Fruit fly (Drosophila melanogaster) whole organism, embryonic: ENCODE data around the gene mRpL3.

ENCODE experiments used
- CG10431 ChIP-seq: fragments of 200-800 bp; sonication (Bioruptor generic); optimal IDR thresholded peaks from 3 replicates; lab custom pipeline; 2018; ENCODE audit warnings: missing biosample characterization, mild to moderate bottlenecking, missing genetic modification characterization
- CG10543 ChIP-seq: fragments of 200-800 bp; sonication (Bioruptor generic); optimal IDR thresholded peaks from 3 replicates; lab custom pipeline; 2017; ENCODE audit warnings: missing biosample characterization, mild to moderate bottlenecking, missing genetic modification characterization, moderate library complexity
- CG12155 ChIP-seq: fragments of 200-800 bp; sonication (Bioruptor generic); optimal IDR thresholded peaks from 3 replicates; lab custom pipeline; 2016; ENCODE audit warnings: missing biosample characterization, missing genetic modification characterization
- CG12391 ChIP-seq: fragments of 200-800 bp; sonication (Bioruptor generic); optimal IDR thresholded peaks from 3 replicates; lab custom pipeline; 2018; ENCODE audit warnings: missing biosample characterization, mild to moderate bottlenecking, missing genetic modification characterization, moderate library complexity
- CG12659 ChIP-seq: fragments of 200-800 bp; sonication (Bioruptor generic); optimal IDR thresholded peaks from 3 replicates; lab custom pipeline; 2017; ENCODE audit warnings: mild to moderate bottlenecking, missing biosample characterization, missing genetic modification reagents, missing genetic modification characterization
- CG12744 ChIP-seq: fragments of 200-800 bp; sonication (Bioruptor generic); optimal IDR thresholded peaks from 2 replicates; lab custom pipeline; 2016; ENCODE audit warnings: missing biosample characterization, missing genetic modification characterization
- CG14710 ChIP-seq: fragments of 200-800 bp; sonication (Bioruptor generic); optimal IDR thresholded peaks from 3 replicates; lab custom pipeline; 2019; ENCODE audit warnings: missing biosample characterization, mild to moderate bottlenecking, missing genetic modification characterization, moderate library complexity
- CG15073 ChIP-seq: fragments of 200-800 bp; sonication (Bioruptor generic); optimal IDR thresholded peaks from 2 replicates; lab custom pipeline; 2016; ENCODE audit warnings: missing biosample characterization, missing genetic modification characterization
- CG15514 ChIP-seq: fragments of 200-800 bp; sonication (Bioruptor generic); optimal IDR thresholded peaks from 3 replicates; lab custom pipeline; 2017; ENCODE audit warnings: missing biosample characterization, missing genetic modification characterization, mild to moderate bottlenecking, moderate library complexity, missing genetic modification reagents
- CG1603 ChIP-seq: fragments of 200-800 bp; sonication (Bioruptor generic); optimal IDR thresholded peaks from 2 replicates; lab custom pipeline; 2019; ENCODE audit warnings: missing biosample characterization, mild to moderate bottlenecking, missing genetic modification characterization, moderate library complexity
- CG18599 ChIP-seq: fragments of 200-800 bp; sonication (Bioruptor generic); optimal IDR thresholded peaks from 3 replicates; lab custom pipeline; 2017; ENCODE audit warnings: missing biosample characterization, missing genetic modification characterization, mild to moderate bottlenecking, moderate library complexity, missing genetic modification reagents
- CG2712 ChIP-seq: fragments of 200-800 bp; optimal IDR thresholded peaks from 3 replicates; lab custom pipeline; 2019; ENCODE audit warnings: missing biosample characterization, mild to moderate bottlenecking, missing genetic modification characterization, moderate library complexity
- CG31224 ChIP-seq: fragments of 200-800 bp; sonication (Bioruptor generic); IDR thresholded peaks from 2 replicates; pipeline ENCODE4 v1.3.6; 2022; ENCODE audit warnings: missing biosample characterization, missing genetic modification characterization
- CG31365 ChIP-seq: fragments of 200-800 bp; sonication (Bioruptor generic); optimal IDR thresholded peaks from 2 replicates; lab custom pipeline; 2018; ENCODE audit warnings: missing biosample characterization, mild to moderate bottlenecking, missing genetic modification characterization
- CG31388 ChIP-seq: fragments of 200-800 bp; sonication (Bioruptor generic); optimal IDR thresholded peaks from 2 replicates; lab custom pipeline; 2016; ENCODE audit warnings: missing biosample characterization, missing genetic modification characterization
- CG42726 ChIP-seq: fragments of 200-800 bp; sonication (Bioruptor generic); IDR thresholded peaks from 2 replicates; pipeline ENCODE4 v1.3.6; 2022; ENCODE audit warnings: missing biosample characterization, missing genetic modification characterization; ENCODE audit not compliant: partially characterized antibody
- CG4282 ChIP-seq: fragments of 200-800 bp; sonication (Bioruptor generic); optimal IDR thresholded peaks from 2 replicates; lab custom pipeline; 2016; ENCODE audit warnings: missing biosample characterization, missing genetic modification characterization
- CG4328 ChIP-seq: fragments of 200-800 bp; sonication (Bioruptor generic); optimal IDR thresholded peaks from 3 replicates; lab custom pipeline; 2017; ENCODE audit warnings: missing biosample characterization, missing genetic modification reagents, missing genetic modification characterization
- CG6254 ChIP-seq: fragments of 200-800 bp; sonication (Bioruptor generic); optimal IDR thresholded peaks from 3 replicates; lab custom pipeline; 2017; ENCODE audit warnings: mild to moderate bottlenecking, missing biosample characterization, missing genetic modification reagents, missing genetic modification characterization
- CG8290 ChIP-seq, 3 experiments: fragments of 200-800 bp; sonication (Bioruptor generic); optimal IDR thresholded peaks; 2 replicates each; lab custom pipeline; 2016 to 2019; ENCODE audit warnings: missing biosample characterization in 3 of 3, missing genetic modification characterization in 3 of 3, mild to moderate bottlenecking in 2 of 3, moderate library complexity in 1 of 3
- CG9876 ChIP-seq: fragments of 200-800 bp; sonication (Bioruptor generic); optimal IDR thresholded peaks from 2 replicates; lab custom pipeline; 2016; ENCODE audit warnings: missing biosample characterization, missing genetic modification characterization
- Dp ChIP-seq: fragments of 200-800 bp; sonication (Bioruptor generic); optimal IDR thresholded peaks from 2 replicates; lab custom pipeline; 2018; ENCODE audit warnings: missing biosample characterization, mild to moderate bottlenecking, missing genetic modification characterization, moderate library complexity
- E2f1 ChIP-seq: fragments of 200-800 bp; sonication (Bioruptor generic); IDR thresholded peaks from 2 replicates; pipeline ENCODE4 v1.3.6; 2022; ENCODE audit warnings: missing biosample characterization, missing genetic modification characterization
- HHEX ChIP-seq: fragments of 200-800 bp; sonication (Bioruptor generic); optimal IDR thresholded peaks from 3 replicates; lab custom pipeline; 2017; ENCODE audit warnings: missing biosample characterization, mild to moderate bottlenecking, missing genetic modification characterization, missing genetic modification reagents
- HLH54F ChIP-seq: fragments of 200-800 bp; sonication (Bioruptor generic); optimal IDR thresholded peaks from 3 replicates; lab custom pipeline; 2016; ENCODE audit warnings: missing biosample characterization, missing genetic modification characterization
- Kr ChIP-seq: fragments of 200-800 bp; sonication (Bioruptor generic); optimal IDR thresholded peaks from 2 replicates; lab custom pipeline; 2017; ENCODE audit warnings: missing biosample characterization, mild to moderate bottlenecking, missing genetic modification characterization
- MBD-R2 ChIP-seq: fragments of 200-800 bp; sonication (Bioruptor generic); IDR thresholded peaks from 2 replicates; pipeline ENCODE4 v1.3.6; 2022; ENCODE audit warnings: missing biosample characterization, missing genetic modification characterization
- MESR4 ChIP-seq: fragments of 200-800 bp; sonication (Bioruptor generic); optimal IDR thresholded peaks from 2 replicates; lab custom pipeline; 2018; ENCODE audit warnings: missing biosample characterization, mild to moderate bottlenecking, missing genetic modification characterization, moderate library complexity
- Mad ChIP-seq: fragments of 200-800 bp; sonication (Bioruptor generic); optimal IDR thresholded peaks from 2 replicates; lab custom pipeline; 2016; ENCODE audit warnings: missing biosample characterization, missing genetic modification characterization
- Neu2 ChIP-seq: fragments of 200-800 bp; sonication (Bioruptor generic); optimal IDR thresholded peaks from 3 replicates; lab custom pipeline; 2016; ENCODE audit warnings: missing biosample characterization, missing genetic modification characterization, borderline replicate concordance
- Taf1 ChIP-seq: fragments of 200-800 bp; sonication (Bioruptor generic); IDR thresholded peaks from 2 replicates; pipeline ENCODE4 v1.3.6; 2022; ENCODE audit warnings: missing biosample characterization, missing genetic modification characterization
- amos ChIP-seq: fragments of 200-800 bp; sonication (Bioruptor generic); IDR thresholded peaks from 2 replicates; pipeline ENCODE4 v1.3.6; 2022; ENCODE audit warnings: missing biosample characterization, missing genetic modification characterization; ENCODE audit not compliant: partially characterized antibody
- ato ChIP-seq: fragments of 200-800 bp; sonication (Bioruptor generic); IDR thresholded peaks from 2 replicates; pipeline ENCODE4 v1.3.6; 2022; ENCODE audit warnings: missing biosample characterization, missing genetic modification characterization; ENCODE audit not compliant: partially characterized antibody
- cato ChIP-seq: fragments of 200-800 bp; sonication (Bioruptor generic); optimal IDR thresholded peaks from 2 replicates; lab custom pipeline; 2016; ENCODE audit warnings: missing biosample characterization, missing genetic modification characterization, borderline replicate concordance
- crc ChIP-seq: fragments of 200-800 bp; sonication (Bioruptor generic); optimal IDR thresholded peaks from 2 replicates; lab custom pipeline; 2016; ENCODE audit warnings: missing biosample characterization, missing genetic modification characterization
- disco-r ChIP-seq: fragments of 200-800 bp; sonication (Bioruptor generic); optimal IDR thresholded peaks from 2 replicates; lab custom pipeline; 2016; ENCODE audit warnings: missing biosample characterization, missing genetic modification characterization
- her ChIP-seq: fragments of 200-800 bp; sonication (Bioruptor generic); optimal IDR thresholded peaks from 2 replicates; lab custom pipeline; 2016; ENCODE audit warnings: missing biosample characterization, missing genetic modification characterization
- klu ChIP-seq: fragments of 200-800 bp; sonication (Bioruptor generic); IDR thresholded peaks from 2 replicates; pipeline ENCODE4 v1.3.6; 2022; ENCODE audit warnings: missing biosample characterization, missing genetic modification characterization
- nau ChIP-seq: fragments of 200-800 bp; sonication (Bioruptor generic); optimal IDR thresholded peaks from 3 replicates; lab custom pipeline; 2017; ENCODE audit warnings: missing biosample characterization, mild to moderate bottlenecking, missing genetic modification characterization, missing genetic modification reagents
- nmo ChIP-seq: fragments of 200-800 bp; sonication (Bioruptor generic); optimal IDR thresholded peaks from 2 replicates; lab custom pipeline; 2018; ENCODE audit warnings: missing biosample characterization, mild to moderate bottlenecking, missing genetic modification characterization, moderate library complexity
- prd ChIP-seq, 3 experiments: fragments of >200 bp in 2 of 3; fragments of 200-800 bp in 1 of 3; sonication (Bioruptor generic) in 1 of 3; optimal IDR thresholded peaks in 2 of 3; IDR thresholded peaks in 1 of 3; 2 replicates in 2 of 3; 3 replicates in 1 of 3; pipeline versions ENCODE4 v1.3.6 to Lab custom; 2017 to 2022; ENCODE audit warnings: missing biosample characterization in 1 of 3, missing genetic modification characterization in 1 of 3
- pzg ChIP-seq: fragments of 200-800 bp; sonication (Bioruptor generic); optimal IDR thresholded peaks from 3 replicates; lab custom pipeline; 2018; ENCODE audit warnings: missing biosample characterization, mild to moderate bottlenecking, missing genetic modification characterization, moderate library complexity
- slou ChIP-seq: fragments of 200-800 bp; sonication (Bioruptor generic); optimal IDR thresholded peaks from 3 replicates; lab custom pipeline; 2016; ENCODE audit warnings: missing biosample characterization, missing genetic modification characterization
- slp2 ChIP-seq: fragments of 200-800 bp; sonication (Bioruptor generic); optimal IDR thresholded peaks from 2 replicates; lab custom pipeline; 2016; ENCODE audit warnings: missing biosample characterization, missing genetic modification characterization
- tll ChIP-seq, 2 experiments: fragments of 200-800 bp in 1 of 2; fragments of >200 bp in 1 of 2; sonication (Bioruptor generic) in 1 of 2; optimal IDR thresholded peaks; 2 replicates each; lab custom pipeline; 2017 to 2019; ENCODE audit warnings: missing biosample characterization in 2 of 2, missing genetic modification characterization in 2 of 2, mild to moderate bottlenecking in 1 of 2, moderate library complexity in 1 of 2
- tna ChIP-seq: fragments of 200-800 bp; sonication (Bioruptor generic); IDR thresholded peaks from 2 replicates; pipeline ENCODE4 v1.3.6; 2022; ENCODE audit warnings: missing biosample characterization, missing genetic modification characterization; ENCODE audit not compliant: partially characterized antibody
- twi ChIP-seq: fragments of 200-800 bp; optimal IDR thresholded peaks from 2 replicates; lab custom pipeline; 2019; ENCODE audit warnings: missing biosample characterization, mild to moderate bottlenecking, missing genetic modification characterization, moderate library complexity
- unc-4 ChIP-seq: fragments of 200-800 bp; sonication (Bioruptor generic); IDR thresholded peaks from 2 replicates; pipeline ENCODE4 v1.3.6; 2022; ENCODE audit warnings: missing biosample characterization, missing genetic modification characterization; ENCODE audit not compliant: partially characterized antibody
- z ChIP-seq: fragments of 200-800 bp; sonication (Bioruptor generic); IDR thresholded peaks from 3 replicates; pipeline ENCODE4 v1.3.6; 2022; ENCODE audit warnings: missing biosample characterization, missing genetic modification characterization

The mRpL3 gene

DNA sequence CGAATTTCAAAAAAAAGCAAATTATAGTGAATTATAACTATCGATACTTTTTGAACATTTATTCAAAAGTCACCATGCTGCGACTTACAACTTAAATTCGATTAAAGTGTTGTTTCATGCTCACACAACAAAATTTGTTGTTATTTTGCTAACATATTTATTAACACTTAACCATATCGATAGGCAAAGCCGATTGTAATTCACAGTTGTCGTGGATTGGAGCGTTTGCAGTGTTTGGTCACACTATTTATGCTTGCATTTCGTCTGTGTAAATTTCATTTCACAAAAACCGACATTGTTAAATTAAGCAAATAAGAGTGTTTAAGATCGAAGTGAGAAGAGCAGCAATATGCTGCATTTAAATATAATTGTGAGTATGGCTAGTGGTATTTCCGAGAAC is 48.6 kb upstream of the mRpL3 start, which contains the start of gene HUWE1 (continued):
- no peak for TF ChIP-seq CG4282
- TF ChIP-seq CG2712 (tag; lab: Kevin White, UChicago) = peak; percentile 75
- TF ChIP-seq nmo (GFP tag; lab: Kevin White, UChicago) = peak; percentile 68
- TF ChIP-seq Mad (GFP tag; lab: Kevin White, UChicago) = no peak
- no peak for TF ChIP-seq CG31388 (GFP tag; lab: Kevin White, UChicago)
- TF ChIP-seq CG42726 (GFP tag; lab: Robert Waterston, UW) = peak; percentile 22; the same call in 1 of the 2 replicates
- TF ChIP-seq tll (GFP tag; optimal IDR thresholded peaks at IDR 0.05; lab: Kevin White, UChicago) = peak in 1 of 2 experiments; percentile 9
- no peak for TF ChIP-seq CG12744
- no peak for TF ChIP-seq CG31224 (GFP tag; lab: Robert Waterston, UW)
- TF ChIP-seq prd (optimal IDR thresholded peaks at IDR 0.05; lab: Kevin White, UChicago) = no peak
- no peak for TF ChIP-seq prd (GFP tag; IDR thresholded peaks at IDR 0.05; lab: Robert Waterston, UW)
- peak; percentile 68 for TF ChIP-seq Dp (GFP tag; lab: Kevin White, UChicago)
- peak; percentile 61; the same call in 1 of the 2 replicates for TF ChIP-seq ato (GFP tag; lab: Robert Waterston, UW)
- TF ChIP-seq CG1603 (tag; lab: Kevin White, UChicago) = no peak
- peak; percentile 82 for TF ChIP-seq MESR4
- no peak for TF ChIP-seq E2f1 (GFP tag; lab: Robert Waterston, UW)
- TF ChIP-seq unc-4 (GFP tag; lab: Robert Waterston, UW) = peak; percentile 86
- peak; percentile 64 for TF ChIP-seq tna
- TF ChIP-seq Neu2 (GFP tag; lab: Kevin White, UChicago) = peak; percentile 77
- no peak for TF ChIP-seq crc
- peak; percentile 92 for TF ChIP-seq pzg (GFP tag; lab: Kevin White, UChicago)
- no peak for TF ChIP-seq twi (tag; lab: Kevin White, UChicago)
- no peak for TF ChIP-seq CG4328
- no peak for TF ChIP-seq cato (GFP tag; lab: Kevin White, UChicago)
- no peak for TF ChIP-seq nau (GFP tag; lab: Kevin White, UChicago)
- TF ChIP-seq MBD-R2 (GFP tag; lab: Robert Waterston, UW) = peak; percentile 56
- TF ChIP-seq CG15514 (GFP tag; lab: Kevin White, UChicago) = peak; percentile 70
- TF ChIP-seq CG10431 (GFP tag; lab: Kevin White, UChicago) = no peak
- TF ChIP-seq CG12391 (tag; lab: Kevin White, UChicago) = peak; percentile 37
- no peak for TF ChIP-seq CG9876
- TF ChIP-seq HHEX (GFP tag; lab: Kevin White, UChicago) = no peak
- TF ChIP-seq slp2 (GFP tag; lab: Kevin White, UChicago) = no peak
- peak; percentile 73 for TF ChIP-seq CG12659 (GFP tag; lab: Kevin White, UChicago)
- TF ChIP-seq CG14710 = peak; percentile 93
- TF ChIP-seq CG15073 = no peak
- TF ChIP-seq slou (GFP tag; lab: Kevin White, UChicago) = no peak
- TF ChIP-seq HLH54F (GFP tag; lab: Kevin White, UChicago) = peak; percentile 34
- TF ChIP-seq klu (GFP tag; lab: Robert Waterston, UW) = no peak
- no peak for TF ChIP-seq CG6254
- TF ChIP-seq amos = peak; percentile 84
- no peak for TF ChIP-seq CG18599 (GFP tag; lab: Kevin White, UChicago)
- no peak for TF ChIP-seq CG8290 (GFP tag; optimal IDR thresholded peaks at IDR 0.05; lab: Kevin White, UChicago)
- no peak for TF ChIP-seq CG8290 (tag; optimal IDR thresholded peaks at IDR 0.05; lab: Kevin White, UChicago)
- TF ChIP-seq disco-r = no peak
- TF ChIP-seq z (GFP tag; lab: Robert Waterston, UW) = no peak
- TF ChIP-seq her (GFP tag; lab: Kevin White, UChicago) = no peak
- no peak for TF ChIP-seq CG12155
- no peak for TF ChIP-seq Taf1 (GFP tag; lab: Robert Waterston, UW)
- TF ChIP-seq CG31365 (tag; lab: Kevin White, UChicago) = no peak
- no peak for TF ChIP-seq CG10543 (GFP tag; lab: Kevin White, UChicago)
- no peak for TF ChIP-seq Kr (GFP tag; lab: Kevin White, UChicago)
